Fruit fly (Drosophila melanogaster): Measurements from ENCODE around the gene Mrgn1.

The Mrgn1 gene

dm6 chrX:13764397-13765119 is 42.8 kb upstream of the Mrgn1 start (continued):
- TF ChIP-seq CG16779 (tag; optimal IDR thresholded peaks at IDR 0.05): no peak
- TF ChIP-seq fkh (GFP tag; optimal IDR thresholded peaks at IDR 0.05): no peak
- 0 out of 2 replicates have a peak, but pooled peaks have one; percentile 11 for TF ChIP-seq Gug (GFP tag; IDR thresholded peaks at IDR 0.05)
- peak; percentile 31 for TF ChIP-seq Smox (GFP tag; optimal IDR thresholded peaks at IDR 0.05)
- no peak for TF ChIP-seq CG1621 (tag; optimal IDR thresholded peaks at IDR 0.05)
- TF ChIP-seq vri (GFP tag; optimal IDR thresholded peaks at IDR 0.05): peak; percentile 61
- TF ChIP-seq fd85E (GFP tag; optimal IDR thresholded peaks at IDR 0.05): no peak
- TF ChIP-seq net (GFP tag; optimal IDR thresholded peaks at IDR 0.05): peak; percentile 40
- peak; percentile 56 for TF ChIP-seq Hr4 (GFP tag; optimal IDR thresholded peaks at IDR 0.05)
- peak in 1 of 2 experiments; percentile 50 for TF ChIP-seq salr (GFP tag; optimal IDR thresholded peaks at IDR 0.05)
- peak; percentile 31 for TF ChIP-seq CG34406 (GFP tag; optimal IDR thresholded peaks at IDR 0.05)
- TF ChIP-seq Hr39 (GFP tag; optimal IDR thresholded peaks at IDR 0.05): peak; percentile 40
- no peak for TF ChIP-seq fd59A (GFP tag; optimal IDR thresholded peaks at IDR 0.05)
- TF ChIP-seq CG3032 (tag; optimal IDR thresholded peaks at IDR 0.05): peak; percentile 28
- TF ChIP-seq eg (GFP tag; IDR thresholded peaks at IDR 0.05): peak; percentile 49; the same call in 2 of the 3 replicates
- no peak for TF ChIP-seq cyc (GFP tag; optimal IDR thresholded peaks at IDR 0.05)
- peak; percentile 51 for TF ChIP-seq CG4318 (GFP tag; optimal IDR thresholded peaks at IDR 0.05)
- TF ChIP-seq Ets96B (tag; optimal IDR thresholded peaks at IDR 0.05): peak; percentile 35
- peak; percentile 31 for TF ChIP-seq CG10631 (GFP tag; optimal IDR thresholded peaks at IDR 0.05)
- peak; percentile 55 for TF ChIP-seq acj6 (GFP tag; optimal IDR thresholded peaks at IDR 0.05)
- TF ChIP-seq CG32006 (GFP tag; optimal IDR thresholded peaks at IDR 0.05): peak; percentile 73
- TF ChIP-seq CG6808 (GFP tag; optimal IDR thresholded peaks at IDR 0.05): no peak
- TF ChIP-seq CG8319 (GFP tag; optimal IDR thresholded peaks at IDR 0.05): no peak
- peak; percentile 30 for TF ChIP-seq Sox14 (GFP tag; optimal IDR thresholded peaks at IDR 0.05)
- no peak for TF ChIP-seq Blimp-1 (GFP tag; optimal IDR thresholded peaks at IDR 0.05)
- peak; percentile 54 for TF ChIP-seq pdm3 (GFP tag; optimal IDR thresholded peaks at IDR 0.05)
- TF ChIP-seq CG11762 (GFP tag; optimal IDR thresholded peaks at IDR 0.05; ENCODE audit: insufficient read depth): no peak
- peak; percentile 62 for TF ChIP-seq esn (GFP tag; optimal IDR thresholded peaks at IDR 0.05)
- no peak for TF ChIP-seq Eip93F (GFP tag; optimal IDR thresholded peaks at IDR 0.05)
- TF ChIP-seq Met (GFP tag; optimal IDR thresholded peaks at IDR 0.05): peak; percentile 37
- peak; percentile 60 for TF ChIP-seq OdsH (GFP tag; optimal IDR thresholded peaks at IDR 0.05)
- TF ChIP-seq CG3919 (GFP tag; optimal IDR thresholded peaks at IDR 0.05): peak; percentile 53
- TF ChIP-seq ss (GFP tag; optimal IDR thresholded peaks at IDR 0.05): no peak
- no peak for TF ChIP-seq dac (GFP tag; optimal IDR thresholded peaks at IDR 0.05)

DNA sequence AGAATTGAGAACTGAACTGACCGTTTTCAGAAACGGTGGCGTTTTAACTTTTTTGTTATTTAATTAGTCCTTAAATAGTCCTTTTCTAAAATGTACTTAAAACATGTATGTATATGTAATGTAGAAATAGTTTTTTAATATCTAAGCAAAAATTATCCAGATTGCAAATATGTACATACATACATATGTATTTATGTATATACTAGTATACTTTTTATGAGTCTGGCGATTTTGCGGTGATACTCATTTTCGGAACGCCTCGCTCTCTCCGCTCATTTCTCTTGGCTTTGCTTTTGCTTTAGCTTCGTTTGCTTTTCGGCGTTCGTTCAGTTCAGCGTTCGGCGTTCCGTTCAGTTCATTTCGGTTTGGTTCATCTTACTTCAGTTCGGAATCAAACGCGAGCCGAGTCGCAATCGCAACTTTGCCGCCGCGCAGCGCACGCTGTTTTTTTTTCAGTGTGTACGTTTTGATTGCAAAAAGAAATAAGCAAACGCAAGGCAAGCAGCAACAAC is 40.7 kb upstream of the Mrgn1 start, which contains the start of gene rdgB:
rdgB (plus strand) TSS at position 381 of the 512 bp plus-strand sequence.
- TF ChIP-seq CG6163 (GFP tag; IDR thresholded peaks at IDR 0.05): peak; percentile 68; the same call in 2 of the 3 replicates
- peak; percentile 85 for TF ChIP-seq Hr4 (GFP tag; optimal IDR thresholded peaks at IDR 0.05)
- TF ChIP-seq Sox14 (GFP tag; optimal IDR thresholded peaks at IDR 0.05): peak; percentile 68
- TF ChIP-seq Hr38 (GFP tag; optimal IDR thresholded peaks at IDR 0.05): no peak
- TF ChIP-seq CG31627 (GFP tag; optimal IDR thresholded peaks at IDR 0.05): peak; percentile 72
- TF ChIP-seq ss (GFP tag; optimal IDR thresholded peaks at IDR 0.05): peak; percentile 4 to 71
- peak; percentile 92 for TF ChIP-seq CG4318 (GFP tag; optimal IDR thresholded peaks at IDR 0.05)
- peak; percentile 78 for TF ChIP-seq CG11762 (GFP tag; optimal IDR thresholded peaks at IDR 0.05; ENCODE audit: insufficient read depth)
- peak; percentile 83 for TF ChIP-seq topi (GFP tag; optimal IDR thresholded peaks at IDR 0.05)
- peak; percentile 82 for TF ChIP-seq Met (GFP tag; optimal IDR thresholded peaks at IDR 0.05)
- peak; percentile 84 for TF ChIP-seq CG6276 (GFP tag; optimal IDR thresholded peaks at IDR 0.05)
- TF ChIP-seq Sox15 (GFP tag; optimal IDR thresholded peaks at IDR 0.05): peak; percentile 84
- TF ChIP-seq Gug (GFP tag; IDR thresholded peaks at IDR 0.05): peak; percentile 72
- peak; percentile 9 for TF ChIP-seq vri (GFP tag; optimal IDR thresholded peaks at IDR 0.05)
- peak; percentile 39; the same call in 1 of the 2 replicates for TF ChIP-seq CG11294 (GFP tag; IDR thresholded peaks at IDR 0.05)
- TF ChIP-seq CG7368 (GFP tag; optimal IDR thresholded peaks at IDR 0.05): peak; percentile 11
- peak; percentile 86 for TF ChIP-seq achi (GFP tag; optimal IDR thresholded peaks at IDR 0.05)
- TF ChIP-seq acj6 (GFP tag; optimal IDR thresholded peaks at IDR 0.05): peak; percentile 80
- peak; percentile 80 for TF ChIP-seq CG34406 (GFP tag; optimal IDR thresholded peaks at IDR 0.05)
- peak; percentile 88 for TF ChIP-seq esn (GFP tag; optimal IDR thresholded peaks at IDR 0.05)
- TF ChIP-seq CG8632 (GFP tag; optimal IDR thresholded peaks at IDR 0.05): peak; percentile 83
- no peak for TF ChIP-seq fd85E (GFP tag; optimal IDR thresholded peaks at IDR 0.05)
- peak; percentile 81 for TF ChIP-seq dac (GFP tag; optimal IDR thresholded peaks at IDR 0.05)
- TF ChIP-seq CG11902 (GFP tag; optimal IDR thresholded peaks at IDR 0.05): peak; percentile 76
- peak; percentile 73 for TF ChIP-seq Hr39 (GFP tag; optimal IDR thresholded peaks at IDR 0.05)
- TF ChIP-seq CG10631 (GFP tag; optimal IDR thresholded peaks at IDR 0.05): peak; percentile 86
- peak in 1 of 2 experiments; percentile 93 for TF ChIP-seq salr (GFP tag; optimal IDR thresholded peaks at IDR 0.05)
- TF ChIP-seq Lpt (GFP tag; optimal IDR thresholded peaks at IDR 0.05): peak; percentile 81
- peak; percentile 83 for TF ChIP-seq cyc (GFP tag; optimal IDR thresholded peaks at IDR 0.05)
